Worm (Caenorhabditis elegans): Measurements from ENCODE around the gene frpr-6.

The frpr-6 gene

ce11 chrV:9128562-9128961, 27.6 kb upstream of the frpr-6 start:
- TF ChIP-seq nhr-28 (tag; optimal IDR thresholded peaks at IDR 0.05), result no peak
- TF ChIP-seq tbx-8 (GFP tag; optimal IDR thresholded peaks at IDR 0.05), result no peak
- TF ChIP-seq ces-1 (GFP tag; optimal IDR thresholded peaks at IDR 0.05), result no peak
- no peak for TF ChIP-seq unc-39 (tag; optimal IDR thresholded peaks at IDR 0.05)
- TF ChIP-seq mab-5 (tag; optimal IDR thresholded peaks at IDR 0.05), result no peak
- no peak for TF ChIP-seq unc-120 (tag; optimal IDR thresholded peaks at IDR 0.05; ENCODE audit: poor library complexity, severe bottlenecking)
- TF ChIP-seq nhr-237 (tag; optimal IDR thresholded peaks at IDR 0.05), result no peak
- no peak for TF ChIP-seq unc-62 (GFP tag; optimal IDR thresholded peaks at IDR 0.05)
- TF ChIP-seq ceh-83 (GFP tag; optimal IDR thresholded peaks at IDR 0.05), result no peak
- no peak for TF ChIP-seq ceh-39 (tag; optimal IDR thresholded peaks at IDR 0.05)
- no peak for TF ChIP-seq sem-2 (GFP tag; optimal IDR thresholded peaks at IDR 0.05)
- TF ChIP-seq cnd-1 (tag; optimal IDR thresholded peaks at IDR 0.05), result no peak
- TF ChIP-seq nhr-2 (tag; optimal IDR thresholded peaks at IDR 0.05), result no peak
- TF ChIP-seq bed-3 (GFP tag; optimal IDR thresholded peaks at IDR 0.05), result no peak
- no peak for TF ChIP-seq lin-13 (tag; optimal IDR thresholded peaks at IDR 0.05)
- no peak for TF ChIP-seq mep-1 (tag; optimal IDR thresholded peaks at IDR 0.05)
- no peak for TF ChIP-seq zip-8 (tag; optimal IDR thresholded peaks at IDR 0.05)

- TF ChIP-seq cnd-1 (tag; optimal IDR thresholded peaks at IDR 0.05), result no peak
Measured at ce11 chrV:9127773-9128172, 26.8 kb upstream of the frpr-6 start, which contains the start of gene F21C10.3. Gene F21C10.3 (plus strand): TSS chrV:9128073.

- no peak for TF ChIP-seq ceh-83 (GFP tag; optimal IDR thresholded peaks at IDR 0.05)
- no peak for TF ChIP-seq tbx-8 (GFP tag; optimal IDR thresholded peaks at IDR 0.05)
- no peak for TF ChIP-seq nhr-28 (tag; optimal IDR thresholded peaks at IDR 0.05)
- TF ChIP-seq zip-8 (tag; optimal IDR thresholded peaks at IDR 0.05), result no peak
- no peak for TF ChIP-seq nhr-76 (tag; optimal IDR thresholded peaks at IDR 0.05)
- TF ChIP-seq blmp-1 (tag; optimal IDR thresholded peaks at IDR 0.05), result no peak
- no peak for TF ChIP-seq ces-1 (GFP tag; optimal IDR thresholded peaks at IDR 0.05)
- no peak for TF ChIP-seq elt-1 (tag; optimal IDR thresholded peaks at IDR 0.05; ENCODE audit: borderline replicate concordance, insufficient read depth)
- no peak for TF ChIP-seq hlh-1 (tag; optimal IDR thresholded peaks at IDR 0.05)
- TF ChIP-seq cnd-1 (tag; optimal IDR thresholded peaks at IDR 0.05), result no peak
- TF ChIP-seq lin-13 (tag; optimal IDR thresholded peaks at IDR 0.05), result no peak
- TF ChIP-seq unc-120 (tag; optimal IDR thresholded peaks at IDR 0.05; ENCODE audit: poor library complexity, severe bottlenecking), result no peak
- no peak for TF ChIP-seq bed-3 (GFP tag; optimal IDR thresholded peaks at IDR 0.05)
- TF ChIP-seq mep-1 (tag; optimal IDR thresholded peaks at IDR 0.05), result no peak
Measured at ce11 chrV:9126316-9126715, 25.4 kb upstream of the frpr-6 start, which contains the start of gene F21C10.4. Gene F21C10.4 (plus strand): TSS chrV:9126616.

- TF ChIP-seq ham-2 (GFP tag; optimal IDR thresholded peaks at IDR 0.05) (no peak), nhr-2 (tag; optimal IDR thresholded peaks at IDR 0.05) (no peak), nhr-12 (tag; optimal IDR thresholded peaks at IDR 0.05) (no peak), flh-1 (GFP tag; optimal IDR thresholded peaks at IDR 0.05) (no peak), zip-8 (tag; optimal IDR thresholded peaks at IDR 0.05) (no peak)
Measured at ce11 chrV:9125345-9125744, 24.4 kb upstream of the frpr-6 start, which contains the start of gene F21C10.5. Gene F21C10.5 (plus strand): TSS chrV:9125645.

ce11 chrV:9124180-9124579, 23.2 kb upstream of the frpr-6 start, which contains the start of gene F21C10.6:
Gene F21C10.6 (plus strand): TSS chrV:9124480.
- no peak for TF ChIP-seq lin-32 (GFP tag; optimal IDR thresholded peaks at IDR 0.05)

ce11 chrV:9123186-9123585, 22.2 kb upstream of the frpr-6 start, which contains the start of gene F21C10.11:
Gene F21C10.11 (plus strand): TSS chrV:9123486.
- TF ChIP-seq ces-1 (GFP tag; optimal IDR thresholded peaks at IDR 0.05), result no peak

ce11 chrV:9122004-9122403, 21.0 kb upstream of the frpr-6 start, which contains the start of gene F21C10.13:
Gene F21C10.13 (plus strand): TSS chrV:9122304.
- no peak for TF ChIP-seq tbx-8 (GFP tag; optimal IDR thresholded peaks at IDR 0.05)
- TF ChIP-seq bed-3 (GFP tag; optimal IDR thresholded peaks at IDR 0.05), result no peak
- TF ChIP-seq blmp-1 (tag; optimal IDR thresholded peaks at IDR 0.05), result no peak
- TF ChIP-seq lsy-2 (tag; optimal IDR thresholded peaks at IDR 0.05), result no peak
- TF ChIP-seq ceh-43 (GFP tag; optimal IDR thresholded peaks at IDR 0.05), result no peak
- TF ChIP-seq ceh-39 (tag; optimal IDR thresholded peaks at IDR 0.05), result no peak
- TF ChIP-seq hlh-1 (tag; optimal IDR thresholded peaks at IDR 0.05), result no peak
- TF ChIP-seq ces-1 (GFP tag; optimal IDR thresholded peaks at IDR 0.05), result no peak
- TF ChIP-seq drap-1 (GFP tag; optimal IDR thresholded peaks at IDR 0.05), result no peak
- TF ChIP-seq sptf-1 (tag; optimal IDR thresholded peaks at IDR 0.05), result no peak
- TF ChIP-seq ztf-11 (tag; optimal IDR thresholded peaks at IDR 0.05), result no peak
- no peak for TF ChIP-seq elt-3 (tag; optimal IDR thresholded peaks at IDR 0.05)
- TF ChIP-seq unc-62 (GFP tag; optimal IDR thresholded peaks at IDR 0.05), result no peak
- no peak for TF ChIP-seq M03D4.4 (tag; optimal IDR thresholded peaks at IDR 0.05)
